Worm (Caenorhabditis elegans): Measurements from ENCODE around the gene chdh-1.

Gene chdh-1

ce11 chrII:8747246-8747938 lies 48.7 kb upstream of the chdh-1 start (continued):
- TF ChIP-seq hlh-30 (tag; optimal IDR thresholded peaks at IDR 0.05; ENCODE audit: insufficient read depth) (peak; percentile 9), R02D3.7 (tag; optimal IDR thresholded peaks at IDR 0.05) (no peak), nhr-102 (tag; optimal IDR thresholded peaks at IDR 0.05) (peak; percentile 71), daf-16 (GFP tag; optimal IDR thresholded peaks at IDR 0.05) (peak in 1 of 2 experiments; percentile 11), daf-16 (tag; optimal IDR thresholded peaks at IDR 0.05) (peak; percentile 74), lsy-2 (tag; optimal IDR thresholded peaks at IDR 0.05) (peak; percentile 47 to 51), mep-1 (tag; optimal IDR thresholded peaks at IDR 0.05) (peak; percentile 80), nhr-28 (tag; optimal IDR thresholded peaks at IDR 0.05) (peak; percentile 15), dmd-8 (GFP tag; IDR thresholded peaks at IDR 0.05) (no peak), daf-8 (GFP tag; IDR thresholded peaks at IDR 0.05) (no peak), Y75B8A.6 (GFP tag; IDR thresholded peaks at IDR 0.05) (peak; percentile 66; the same call in 1 of the 2 replicates), ceh-20 (GFP tag; IDR thresholded peaks at IDR 0.05) (peak; percentile 78; the same call in 1 of the 2 replicates), zip-2 (tag; optimal IDR thresholded peaks at IDR 0.05) (no peak), snpc-1.2 (GFP tag; IDR thresholded peaks at IDR 0.05) (peak; percentile 58; the same call in 1 of the 2 replicates), tag-97 (GFP tag; IDR thresholded peaks at IDR 0.05) (no peak), ZK337.2 (GFP tag; IDR thresholded peaks at IDR 0.05) (no peak), nhr-42 (GFP tag; IDR thresholded peaks at IDR 0.05) (peak; percentile 54), lir-3 (tag; optimal IDR thresholded peaks at IDR 0.05) (no peak), vab-7 (GFP tag; IDR thresholded peaks at IDR 0.05) (no peak), zfp-2 (tag; optimal IDR thresholded peaks at IDR 0.05) (no peak), pqm-1 (tag; optimal IDR thresholded peaks at IDR 0.05) (no peak), egl-27 (tag; optimal IDR thresholded peaks at IDR 0.05) (no peak), snpc-4 (tag; optimal IDR thresholded peaks at IDR 0.05) (no peak), nhr-25 (tag; optimal IDR thresholded peaks at IDR 0.05; ENCODE audit: borderline replicate concordance, insufficient read depth) (peak; percentile 67), ama-1 (optimal IDR thresholded peaks at IDR 0.05) (peak; percentile 99), aly-2 (tag; optimal IDR thresholded peaks at IDR 0.05) (no peak), nhr-111 (GFP tag; optimal IDR thresholded peaks at IDR 0.05) (peak; percentile 41), sdz-12 (GFP tag; optimal IDR thresholded peaks at IDR 0.05) (no peak), nhr-76 (tag; optimal IDR thresholded peaks at IDR 0.05) (peak; percentile 4), madf-5 (GFP tag; IDR thresholded peaks at IDR 0.05) (peak; percentile 8 to 61; a peak in 2 of 4 replicates), fos-1 (tag; optimal IDR thresholded peaks at IDR 0.05) (peak; percentile 20), T26A8.4 (GFP tag; IDR thresholded peaks at IDR 0.05) (peak; percentile 82), tra-1 (GFP tag; IDR thresholded peaks at IDR 0.05) (peak; percentile 77; the same call in 1 of the 2 replicates), lin-13 (GFP tag; optimal IDR thresholded peaks at IDR 0.05) (no peak), Y5F2A.4 (GFP tag; optimal IDR thresholded peaks at IDR 0.05) (peak; percentile 42), nhr-11 (tag; optimal IDR thresholded peaks at IDR 0.05) (peak; percentile 23), mes-2 (tag; optimal IDR thresholded peaks at IDR 0.05; ENCODE audit: poor library complexity, severe bottlenecking) (peak; percentile 57), F37D6.2 (tag; optimal IDR thresholded peaks at IDR 0.05) (no peak), gei-8 (GFP tag; optimal IDR thresholded peaks at IDR 0.05) (peak; percentile 22), mxl-3 (GFP tag; optimal IDR thresholded peaks at IDR 0.05) (peak; percentile 14)

DNA sequence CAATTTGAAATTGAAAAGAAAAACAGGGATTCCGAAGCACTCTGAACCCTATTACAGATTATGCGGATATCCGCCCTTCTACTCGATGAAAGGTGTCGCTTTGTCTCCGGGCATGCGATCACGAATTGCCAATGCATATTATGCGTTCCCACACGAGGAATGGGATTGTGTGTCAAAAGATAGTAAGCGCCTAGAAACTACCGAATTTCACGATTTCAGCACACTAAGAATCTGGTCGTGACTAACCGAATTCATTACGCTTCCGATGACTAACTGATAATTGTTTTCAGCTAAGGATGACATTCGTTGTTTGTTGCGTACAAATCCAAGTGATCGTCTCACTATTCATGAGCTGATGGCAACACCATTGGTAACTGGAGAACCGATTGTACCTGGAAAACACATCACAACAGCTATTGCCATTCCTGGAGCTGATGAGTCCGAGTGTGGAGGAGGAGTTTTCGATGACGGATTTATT lies 47.6 kb upstream of the chdh-1 start:
- TF ChIP-seq dpl-1 (GFP tag; optimal IDR thresholded peaks at IDR 0.05) (no peak), ama-1 (optimal IDR thresholded peaks at IDR 0.05) (peak; percentile 96), zip-2 (tag; optimal IDR thresholded peaks at IDR 0.05) (no peak), saeg-2 (GFP tag; IDR thresholded peaks at IDR 0.05) (no peak), lir-3 (tag; optimal IDR thresholded peaks at IDR 0.05) (no peak), aly-2 (tag; optimal IDR thresholded peaks at IDR 0.05) (no peak), gei-8 (GFP tag; optimal IDR thresholded peaks at IDR 0.05) (no peak), tag-97 (GFP tag; IDR thresholded peaks at IDR 0.05) (no peak), aha-1 (tag) (peak; percentile 55), nhr-102 (tag; optimal IDR thresholded peaks at IDR 0.05) (no peak), mxl-2 (GFP tag; conservative IDR thresholded peaks at IDR 0.05) (peak; percentile 68), nhr-10 (tag; optimal IDR thresholded peaks at IDR 0.05) (no peak), daf-12 (tag; optimal IDR thresholded peaks at IDR 0.05) (no peak), lin-1 (GFP tag; IDR thresholded peaks at IDR 0.05) (no peak), zfp-3 (GFP tag; conservative IDR thresholded peaks at IDR 0.05) (peak; percentile 79; the same call in 1 of the 2 replicates), lin-15B (tag; optimal IDR thresholded peaks at IDR 0.05) (no peak), F10B5.3 (tag; optimal IDR thresholded peaks at IDR 0.05) (no peak), hif-1 (tag; optimal IDR thresholded peaks at IDR 0.05) (peak in 1 of 2 experiments; percentile 13), lsy-2 (tag; optimal IDR thresholded peaks at IDR 0.05) (no peak)

Measured in whole organism, L4 larva.